Fruit fly (Drosophila melanogaster) whole organism, embryonic: ENCODE results near the gene CG31817.

ENCODE experiments used
- Antp ChIP-seq: fragments of 200-800 bp; sonication (Bioruptor generic); optimal IDR thresholded peaks from 3 replicates; lab custom pipeline; 2016; ENCODE audit warnings: missing biosample characterization, missing genetic modification characterization
- CG10462 ChIP-seq: fragments of 200-800 bp; sonication (Bioruptor generic); optimal IDR thresholded peaks from 2 replicates; lab custom pipeline; 2016; ENCODE audit warnings: missing biosample characterization, missing genetic modification characterization
- CG11456 ChIP-seq: fragments of 200-800 bp; sonication (Bioruptor generic); IDR thresholded peaks from 3 replicates; pipeline ENCODE4 v1.3.6; 2022; ENCODE audit warnings: missing biosample characterization, missing genetic modification characterization
- CG13123 ChIP-seq: fragments of 200-800 bp; sonication (Bioruptor generic); optimal IDR thresholded peaks from 2 replicates; lab custom pipeline; 2016; ENCODE audit warnings: missing biosample characterization, missing genetic modification characterization
- CG14667 ChIP-seq: fragments of 200-800 bp; sonication (Bioruptor generic); IDR thresholded peaks from 2 replicates; pipeline ENCODE4 v1.3.6; 2022; ENCODE audit warnings: missing biosample characterization, missing genetic modification characterization
- CG15011 ChIP-seq: fragments of 200-800 bp; sonication (Bioruptor generic); optimal IDR thresholded peaks from 3 replicates; lab custom pipeline; 2018; ENCODE audit warnings: missing biosample characterization, mild to moderate bottlenecking, missing genetic modification characterization
- CG1602 ChIP-seq: fragments of 200-800 bp; sonication (Bioruptor generic); optimal IDR thresholded peaks from 3 replicates; lab custom pipeline; 2016; ENCODE audit warnings: missing biosample characterization, missing genetic modification characterization
- CG16779 ChIP-seq: fragments of 200-800 bp; sonication (Bioruptor generic); IDR thresholded peaks from 2 replicates; pipeline ENCODE4 v1.3.6; 2022; ENCODE audit warnings: missing biosample characterization, missing genetic modification characterization
- CG17612 ChIP-seq: fragments of 200-800 bp; sonication (Bioruptor generic); IDR thresholded peaks from 2 replicates; pipeline ENCODE4 v1.3.6; 2022; ENCODE audit warnings: missing biosample characterization, missing genetic modification characterization
- CG17829 ChIP-seq: fragments of 200-800 bp; optimal IDR thresholded peaks from 2 replicates; lab custom pipeline; 2019; ENCODE audit warnings: missing biosample characterization, mild to moderate bottlenecking, missing genetic modification characterization, moderate library complexity
- CG18619 ChIP-seq: fragments of 200-800 bp; sonication (Bioruptor generic); optimal IDR thresholded peaks from 3 replicates; lab custom pipeline; 2017; ENCODE audit warnings: missing biosample characterization, mild to moderate bottlenecking, missing genetic modification characterization
- CG2199 ChIP-seq: fragments of 200-800 bp; sonication (Bioruptor generic); IDR thresholded peaks from 3 replicates; pipeline ENCODE4 v1.3.6; 2022; ENCODE audit warnings: missing biosample characterization, missing genetic modification characterization
- CG3065 ChIP-seq: fragments of 200-800 bp; sonication (Bioruptor generic); optimal IDR thresholded peaks from 2 replicates; lab custom pipeline; 2016; ENCODE audit warnings: missing biosample characterization, missing genetic modification characterization
- CG33557 ChIP-seq: fragments of 200-800 bp; sonication (Bioruptor generic); optimal IDR thresholded peaks from 2 replicates; lab custom pipeline; 2019; ENCODE audit warnings: missing biosample characterization, mild to moderate bottlenecking, missing genetic modification characterization, moderate library complexity
- CG3838 ChIP-seq: fragments of 200-800 bp; sonication (Bioruptor generic); optimal IDR thresholded peaks from 3 replicates; lab custom pipeline; 2016; ENCODE audit warnings: missing biosample characterization, missing genetic modification characterization
- CG3995 ChIP-seq: fragments of 200-800 bp; sonication (Bioruptor generic); optimal IDR thresholded peaks from 3 replicates; lab custom pipeline; 2016; ENCODE audit warnings: missing biosample characterization, missing genetic modification characterization
- CG4328 ChIP-seq: fragments of 200-800 bp; sonication (Bioruptor generic); optimal IDR thresholded peaks from 3 replicates; lab custom pipeline; 2017; ENCODE audit warnings: missing biosample characterization, missing genetic modification reagents, missing genetic modification characterization
- CG4404 ChIP-seq: fragments of 200-800 bp; sonication (Bioruptor generic); IDR thresholded peaks from 2 replicates; pipeline ENCODE4 v1.3.6; 2022; ENCODE audit warnings: missing biosample characterization, missing genetic modification characterization
- CG6272 ChIP-seq: fragments of 200-800 bp; sonication (Bioruptor generic); IDR thresholded peaks from 2 replicates; pipeline ENCODE4 v1.3.6; 2022; ENCODE audit warnings: missing biosample characterization, missing genetic modification characterization
- CG6854 ChIP-seq: fragments of 200-800 bp; sonication (Bioruptor generic); optimal IDR thresholded peaks from 3 replicates; lab custom pipeline; 2017; ENCODE audit warnings: missing biosample characterization, mild to moderate bottlenecking, missing genetic modification characterization
- CG7271 ChIP-seq: fragments of 200-800 bp; sonication (Bioruptor generic); optimal IDR thresholded peaks from 2 replicates; lab custom pipeline; 2018; ENCODE audit warnings: missing biosample characterization, mild to moderate bottlenecking, missing genetic modification characterization, moderate library complexity
- CG8281 ChIP-seq: fragments of 200-800 bp; sonication (Bioruptor generic); optimal IDR thresholded peaks from 2 replicates; lab custom pipeline; 2018; ENCODE audit warnings: missing biosample characterization, mild to moderate bottlenecking, missing genetic modification characterization, moderate library complexity
- CG8478 ChIP-seq: fragments of >200 bp; optimal IDR thresholded peaks from 2 replicates; lab custom pipeline; 2018
- CG8924 ChIP-seq: fragments of 200-800 bp; optimal IDR thresholded peaks from 3 replicates; lab custom pipeline; 2019; ENCODE audit warnings: missing biosample characterization, mild to moderate bottlenecking, missing genetic modification characterization, moderate library complexity
- CG9609 ChIP-seq: fragments of 200-800 bp; sonication (Bioruptor generic); optimal IDR thresholded peaks from 3 replicates; lab custom pipeline; 2016; ENCODE audit warnings: missing biosample characterization, missing genetic modification characterization
- Camta ChIP-seq: fragments of 200-800 bp; sonication (Bioruptor generic); optimal IDR thresholded peaks from 2 replicates; lab custom pipeline; 2016; ENCODE audit warnings: missing biosample characterization, missing genetic modification characterization
- CkIIα-i1 ChIP-seq: fragments of 200-800 bp; sonication (Bioruptor generic); IDR thresholded peaks from 2 replicates; pipeline ENCODE4 v1.3.6; 2022; ENCODE audit warnings: missing biosample characterization, missing genetic modification characterization
- Dip2 ChIP-seq: fragments of 200-800 bp; sonication (Bioruptor generic); IDR thresholded peaks from 2 replicates; pipeline ENCODE4 v1.3.6; 2022; ENCODE audit warnings: missing biosample characterization, missing genetic modification characterization
- Dip3 ChIP-seq: fragments of 200-800 bp; sonication (Bioruptor generic); optimal IDR thresholded peaks from 3 replicates; lab custom pipeline; 2016; ENCODE audit warnings: missing biosample characterization, missing genetic modification characterization
- HLH3B ChIP-seq: fragments of 200-800 bp; sonication (Bioruptor generic); IDR thresholded peaks from 2 replicates; pipeline ENCODE4 v1.3.6; 2022; ENCODE audit warnings: missing biosample characterization, missing genetic modification characterization
- Oaz ChIP-seq: fragments of 200-800 bp; sonication (Bioruptor generic); IDR thresholded peaks from 2 replicates; pipeline ENCODE4 v1.3.6; 2022; ENCODE audit warnings: missing biosample characterization, missing genetic modification characterization
- Sry-δ ChIP-seq: fragments of 200-800 bp; sonication (Bioruptor generic); optimal IDR thresholded peaks from 2 replicates; lab custom pipeline; 2016; ENCODE audit warnings: missing biosample characterization, missing genetic modification characterization
- YL-1 ChIP-seq: fragments of 200-800 bp; sonication (Bioruptor generic); optimal IDR thresholded peaks from 3 replicates; lab custom pipeline; 2017; ENCODE audit warnings: missing biosample characterization, mild to moderate bottlenecking, missing genetic modification characterization
- ac ChIP-seq: fragments of 200-800 bp; sonication (Bioruptor generic); optimal IDR thresholded peaks from 3 replicates; lab custom pipeline; 2017; ENCODE audit warnings: missing biosample characterization, mild to moderate bottlenecking, missing genetic modification characterization
- chif ChIP-seq, 2 experiments: fragments of 200-800 bp; sonication (Bioruptor generic); optimal IDR thresholded peaks; 3 replicates each; lab custom pipeline; 2016; ENCODE audit warnings: missing biosample characterization in 2 of 2, missing genetic modification characterization in 2 of 2
- fd102C ChIP-seq: fragments of 200-800 bp; sonication (Bioruptor generic); optimal IDR thresholded peaks from 2 replicates; lab custom pipeline; 2018; ENCODE audit warnings: missing biosample characterization, mild to moderate bottlenecking, missing genetic modification characterization, moderate library complexity
- gsb ChIP-seq: fragments of 200-800 bp; sonication (Bioruptor generic); IDR thresholded peaks from 2 replicates; pipeline ENCODE4 v1.3.6; 2022; ENCODE audit warnings: missing biosample characterization, missing genetic modification characterization
- hb ChIP-seq: fragments of 200-800 bp; sonication (Bioruptor generic); IDR thresholded peaks from 3 replicates; pipeline ENCODE4 v1.3.6; 2022; ENCODE audit warnings: missing biosample characterization, missing genetic modification characterization; ENCODE audit not compliant: partially characterized antibody
- nau ChIP-seq: fragments of 200-800 bp; sonication (Bioruptor generic); optimal IDR thresholded peaks from 3 replicates; lab custom pipeline; 2017; ENCODE audit warnings: missing biosample characterization, mild to moderate bottlenecking, missing genetic modification characterization, missing genetic modification reagents
- nmo ChIP-seq: fragments of 200-800 bp; sonication (Bioruptor generic); optimal IDR thresholded peaks from 2 replicates; lab custom pipeline; 2018; ENCODE audit warnings: missing biosample characterization, mild to moderate bottlenecking, missing genetic modification characterization, moderate library complexity
- odd ChIP-seq: fragments of 200-800 bp; sonication (Bioruptor generic); optimal IDR thresholded peaks from 2 replicates; lab custom pipeline; 2017; ENCODE audit warnings: missing biosample characterization, mild to moderate bottlenecking, missing genetic modification characterization
- p53 ChIP-seq: fragments of 200-800 bp; sonication (Bioruptor generic); optimal IDR thresholded peaks from 2 replicates; lab custom pipeline; 2016; ENCODE audit warnings: missing biosample characterization, missing genetic modification characterization
- pfk ChIP-seq: fragments of 200-800 bp; sonication (Bioruptor generic); optimal IDR thresholded peaks from 2 replicates; lab custom pipeline; 2018; ENCODE audit warnings: missing biosample characterization, mild to moderate bottlenecking, missing genetic modification characterization, moderate library complexity
- phol ChIP-seq: fragments of 200-800 bp; sonication (Bioruptor generic); optimal IDR thresholded peaks from 3 replicates; lab custom pipeline; 2018; ENCODE audit warnings: missing biosample characterization, mild to moderate bottlenecking, missing genetic modification characterization, moderate library complexity
- pita ChIP-seq: fragments of 200-800 bp; sonication (Bioruptor generic); optimal IDR thresholded peaks from 2 replicates; lab custom pipeline; 2017; ENCODE audit warnings: missing biosample characterization, mild to moderate bottlenecking, missing genetic modification characterization
- prd ChIP-seq, 3 experiments: fragments of >200 bp in 2 of 3; fragments of 200-800 bp in 1 of 3; sonication (Bioruptor generic) in 1 of 3; optimal IDR thresholded peaks in 2 of 3; IDR thresholded peaks in 1 of 3; 2 replicates in 2 of 3; 3 replicates in 1 of 3; pipeline versions ENCODE4 v1.3.6 to Lab custom; 2017 to 2022; ENCODE audit warnings: missing biosample characterization in 1 of 3, missing genetic modification characterization in 1 of 3
- ranshi ChIP-seq: fragments of 200-800 bp; sonication (Bioruptor generic); IDR thresholded peaks from 2 replicates; pipeline ENCODE4 v1.3.6; 2022; ENCODE audit warnings: missing biosample characterization, missing genetic modification characterization
- tna ChIP-seq: fragments of 200-800 bp; sonication (Bioruptor generic); IDR thresholded peaks from 2 replicates; pipeline ENCODE4 v1.3.6; 2022; ENCODE audit warnings: missing biosample characterization, missing genetic modification characterization; ENCODE audit not compliant: partially characterized antibody
- toy ChIP-seq: fragments of 200-800 bp; sonication (Bioruptor generic); IDR thresholded peaks from 2 replicates; pipeline ENCODE4 v1.3.6; 2022; ENCODE audit warnings: missing biosample characterization, missing genetic modification characterization
- wek ChIP-seq: fragments of 200-800 bp; sonication (Bioruptor generic); optimal IDR thresholded peaks from 3 replicates; lab custom pipeline; 2018; ENCODE audit warnings: missing biosample characterization, mild to moderate bottlenecking, missing genetic modification characterization, moderate library complexity

CG31817 gene

DNA sequence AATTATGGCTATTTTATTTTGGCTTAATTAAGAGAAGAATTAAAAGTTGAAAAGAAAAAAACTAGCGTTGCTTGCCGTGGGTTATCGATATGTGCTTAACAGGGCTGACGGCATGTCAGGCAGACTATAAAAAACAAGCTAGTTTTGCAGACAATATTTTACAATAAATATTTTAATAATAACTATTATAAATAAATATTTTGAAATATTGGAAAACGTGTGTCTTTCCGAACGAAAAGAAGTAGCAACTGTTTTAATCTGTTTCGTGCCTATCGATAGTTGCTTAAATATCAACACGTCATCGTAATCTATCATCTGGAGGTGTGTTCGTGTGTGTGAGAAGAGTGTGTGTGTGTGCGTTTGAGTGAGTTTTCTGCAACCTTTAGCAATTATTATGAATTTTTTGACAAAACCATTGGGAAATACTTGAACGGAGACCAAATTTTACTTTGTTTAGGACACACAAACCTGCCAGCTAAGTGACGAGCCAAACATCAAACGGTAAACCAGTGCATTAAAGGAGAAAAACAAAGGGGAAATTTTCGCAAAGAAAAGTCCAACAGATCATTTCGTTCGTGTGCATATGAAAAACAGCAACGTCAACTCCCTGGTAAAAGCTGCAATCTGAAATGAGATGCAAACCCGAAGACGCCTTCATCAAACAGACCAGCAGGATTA, 30.5 kb downstream of the CG31817 start, which contains the start of the genes CG5861 and Syx5 (continued):
- no peak for TF ChIP-seq fd102C
- TF ChIP-seq nau (GFP tag; lab: Kevin White, UChicago): peak; percentile 53
- no peak for TF ChIP-seq CG8478
- no peak for TF ChIP-seq Dip3 (GFP tag; lab: Kevin White, UChicago)
- peak; percentile 59 for TF ChIP-seq CG33557 (GFP tag; lab: Kevin White, UChicago)
- peak; percentile 52; the same call in 1 of the 2 replicates for TF ChIP-seq ranshi (GFP tag; lab: Robert Waterston, UW)
- TF ChIP-seq Dip2 (GFP tag; lab: Robert Waterston, UW): no peak
- no peak for TF ChIP-seq CG10462 (GFP tag; lab: Kevin White, UChicago)
- no peak for TF ChIP-seq Antp
- peak; percentile 58 for TF ChIP-seq Sry-δ
- no peak for TF ChIP-seq toy
- TF ChIP-seq p53 (GFP tag; lab: Kevin White, UChicago): no peak
- TF ChIP-seq CG3065 (GFP tag; lab: Kevin White, UChicago): no peak
- TF ChIP-seq CG13123 (GFP tag; lab: Kevin White, UChicago): no peak
- peak; percentile 70 for TF ChIP-seq phol
- TF ChIP-seq tna (GFP tag; lab: Robert Waterston, UW): peak; percentile 79
- TF ChIP-seq CG4328 (GFP tag; lab: Kevin White, UChicago): peak; percentile 52
- no peak for TF ChIP-seq CG9609 (GFP tag; lab: Kevin White, UChicago)
- TF ChIP-seq HLH3B (GFP tag; lab: Robert Waterston, UW): peak; percentile 40; the same call in 1 of the 2 replicates
- TF ChIP-seq CG15011 (GFP tag; lab: Kevin White, UChicago): no peak
- TF ChIP-seq CG1602 (GFP tag; lab: Kevin White, UChicago): no peak
- peak; percentile 70; the same call in 2 of the 3 replicates for TF ChIP-seq CG11456 (GFP tag; lab: Robert Waterston, UW)
- peak; percentile 43 for TF ChIP-seq CG18619
- TF ChIP-seq CkIIα-i1 (GFP tag; lab: Robert Waterston, UW): no peak
- 0 out of 2 replicates have a peak, but pooled peaks have one; percentile 59 for TF ChIP-seq CG6272 (GFP tag; lab: Robert Waterston, UW)
- no peak for TF ChIP-seq wek (GFP tag; lab: Kevin White, UChicago)
- peak; percentile 70; the same call in 1 of the 3 replicates for TF ChIP-seq hb (GFP tag; lab: Robert Waterston, UW)
- TF ChIP-seq nmo (GFP tag; lab: Kevin White, UChicago): peak; percentile 72
- TF ChIP-seq pfk (GFP tag; lab: Kevin White, UChicago): no peak
- no peak for TF ChIP-seq pita (GFP tag; lab: Kevin White, UChicago)
- TF ChIP-seq CG6854 (GFP tag; lab: Kevin White, UChicago): no peak
- peak; percentile 18 for TF ChIP-seq CG3995
- no peak for TF ChIP-seq Camta (GFP tag; lab: Kevin White, UChicago)
- TF ChIP-seq CG4404 (GFP tag; lab: Robert Waterston, UW): 0 out of 2 replicates have a peak, but pooled peaks have one; percentile 25
- TF ChIP-seq odd (GFP tag; lab: Kevin White, UChicago): peak; percentile 16
- TF ChIP-seq CG8281 (tag; lab: Kevin White, UChicago): no peak
- peak; percentile 79 for TF ChIP-seq CG8924 (tag; lab: Kevin White, UChicago)
- no peak for TF ChIP-seq chif (GFP tag; optimal IDR thresholded peaks at IDR 0.05; lab: Kevin White, UChicago)
- no peak for TF ChIP-seq CG7271 (tag; lab: Kevin White, UChicago)
- TF ChIP-seq CG17612: no peak
- TF ChIP-seq prd (optimal IDR thresholded peaks at IDR 0.05; lab: Kevin White, UChicago): no peak
- TF ChIP-seq prd (GFP tag; IDR thresholded peaks at IDR 0.05; lab: Robert Waterston, UW): peak; percentile 67
- no peak for TF ChIP-seq CG2199 (GFP tag; lab: Robert Waterston, UW)
- no peak for TF ChIP-seq ac (GFP tag; lab: Kevin White, UChicago)
- no peak for TF ChIP-seq CG16779 (GFP tag; lab: Robert Waterston, UW)
- peak; percentile 95 for TF ChIP-seq YL-1
- TF ChIP-seq CG14667 (GFP tag; lab: Robert Waterston, UW): no peak
- TF ChIP-seq Oaz: no peak
- TF ChIP-seq CG3838 (GFP tag; lab: Kevin White, UChicago): no peak
- no peak for TF ChIP-seq gsb (GFP tag; lab: Robert Waterston, UW)
- peak; percentile 80 for TF ChIP-seq CG17829 (tag; lab: Kevin White, UChicago)
